Worm (Caenorhabditis elegans) whole organism, L4 larva: ENCODE results near the gene blos-7.

Source experiments
- ZK546.5 ChIP-seq, 2 experiments: sonication (generic microtip); optimal IDR thresholded peaks; 2 replicates each; lab custom pipeline; 2017; ENCODE audit warnings: missing biosample characterization in 2 of 2, missing genetic modification characterization in 2 of 2
- lin-13 ChIP-seq: fragments of 150-350 bp; optimal IDR thresholded peaks from 2 replicates; lab custom pipeline; 2014; ENCODE audit warnings: missing biosample characterization, missing genetic modification reagents, missing genetic modification characterization
- lin-15B ChIP-seq: fragments of 150-350 bp; sonication (generic microtip); optimal IDR thresholded peaks from 3 replicates; lab custom pipeline; 2014; ENCODE audit warnings: missing biosample characterization, missing genetic modification characterization
- nhr-42 ChIP-seq: fragments of 200-800 bp; sonication (Bioruptor generic); IDR thresholded peaks from 2 replicates; pipeline ENCODE4 v1.3.6; 2022; ENCODE audit warnings: missing genetic modification characterization, missing compliant biosample characterization
- vab-7 ChIP-seq: fragments of 200-800 bp; sonication (Bioruptor generic); IDR thresholded peaks from 2 replicates; pipeline ENCODE4 v1.3.6; 2022; ENCODE audit warnings: missing genetic modification reagents, missing genetic modification characterization, missing compliant biosample characterization
- ztf-11 ChIP-seq: fragments of 150-350 bp; optimal IDR thresholded peaks from 2 replicates; lab custom pipeline; 2014; ENCODE audit warnings: missing biosample characterization, missing genetic modification characterization

DNA sequence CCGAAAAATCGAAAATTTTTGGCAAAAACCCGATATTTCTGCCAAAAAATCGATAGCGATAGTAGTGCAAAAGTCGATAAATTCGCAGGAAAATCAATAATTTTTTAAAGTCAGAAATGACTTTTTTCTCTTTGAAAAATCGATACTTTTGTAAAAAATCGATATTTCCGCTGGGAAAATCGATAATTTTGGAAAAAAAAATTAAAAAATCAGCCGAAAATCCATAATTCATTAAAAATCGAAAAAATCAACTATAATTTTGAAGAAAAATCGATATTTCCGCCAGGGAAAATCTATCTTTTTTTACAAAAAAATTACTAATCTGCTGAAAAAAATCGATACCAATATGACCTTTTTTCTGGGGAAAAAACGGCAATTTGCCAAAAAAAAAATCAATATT, 51.2 kb downstream of the blos-7 start:
- no peak for TF ChIP-seq nhr-42 (GFP tag; lab: Robert Waterston, UW)
- no peak for TF ChIP-seq lin-13 (GFP tag; lab: Kevin White, UChicago)
- TF ChIP-seq ZK546.5 (tag; optimal IDR thresholded peaks at IDR 0.05; lab: Kevin White, UChicago) = no peak
- no peak for TF ChIP-seq lin-15B (tag; lab: Kevin White, UChicago)
- no peak for TF ChIP-seq vab-7 (GFP tag; lab: Robert Waterston, UW)
- TF ChIP-seq ztf-11 = no peak
